Worm (Caenorhabditis elegans) whole organism, late embryonic: Measurements from ENCODE around the gene mrpl-40.

Experiments used
- C08G9.2 ChIP-seq: sonication (generic microtip); optimal IDR thresholded peaks from 2 replicates; lab custom pipeline; 2016; ENCODE audit warnings: mild to moderate bottlenecking, missing genetic modification characterization, moderate library complexity, missing compliant biosample characterization
- C38D4.7 ChIP-seq: fragments of 200-800 bp; sonication (Bioruptor generic); optimal IDR thresholded peaks from 2 replicates; lab custom pipeline; 2018; ENCODE audit warnings: mild to moderate bottlenecking, missing genetic modification characterization, moderate library complexity, missing compliant biosample characterization
- K02D7.2 ChIP-seq: sonication (generic microtip); optimal IDR thresholded peaks from 2 replicates; lab custom pipeline; 2017; ENCODE audit warnings: mild to moderate bottlenecking, missing genetic modification characterization, missing compliant biosample characterization
- T23F11.4 ChIP-seq: fragments of 200-800 bp; sonication (Bioruptor generic); optimal IDR thresholded peaks from 2 replicates; lab custom pipeline; 2018; ENCODE audit warnings: mild to moderate bottlenecking, missing genetic modification characterization, missing compliant biosample characterization
- Y22D7AL.16 ChIP-seq: sonication (generic microtip); optimal IDR thresholded peaks from 2 replicates; lab custom pipeline; 2016; ENCODE audit warnings: missing genetic modification characterization, missing compliant biosample characterization
- ceh-14 ChIP-seq: sonication (generic microtip); optimal IDR thresholded peaks from 2 replicates; lab custom pipeline; 2016; ENCODE audit warnings: missing genotype, missing genetic modification characterization, missing compliant biosample characterization
- ceh-2 ChIP-seq: sonication (generic microtip); optimal IDR thresholded peaks from 2 replicates; lab custom pipeline; 2016; ENCODE audit warnings: missing genotype, missing genetic modification characterization, missing compliant biosample characterization
- ceh-22 ChIP-seq: sonication (generic microtip); optimal IDR thresholded peaks from 2 replicates; lab custom pipeline; 2017; ENCODE audit warnings: missing biosample characterization, missing genetic modification characterization
- ceh-24 ChIP-seq: sonication (generic microtip); optimal IDR thresholded peaks from 2 replicates; lab custom pipeline; 2016; ENCODE audit warnings: mild to moderate bottlenecking, missing genetic modification characterization, missing compliant biosample characterization
- ceh-31 ChIP-seq: sonication (generic microtip); optimal IDR thresholded peaks from 2 replicates; lab custom pipeline; 2016; ENCODE audit warnings: missing genetic modification characterization, missing compliant biosample characterization
- ceh-34 ChIP-seq: sonication (generic microtip); optimal IDR thresholded peaks from 2 replicates; lab custom pipeline; 2016; ENCODE audit warnings: mild to moderate bottlenecking, missing genetic modification characterization, missing compliant biosample characterization
- ceh-48 ChIP-seq: sonication (generic microtip); optimal IDR thresholded peaks from 2 replicates; lab custom pipeline; 2016; ENCODE audit warnings: missing genetic modification characterization, inconsistent platforms, missing compliant biosample characterization
- ceh-9 ChIP-seq: sonication (generic microtip); optimal IDR thresholded peaks from 2 replicates; lab custom pipeline; 2016; ENCODE audit warnings: mild to moderate bottlenecking, missing genetic modification characterization, inconsistent platforms, missing compliant biosample characterization
- dmd-4 ChIP-seq: sonication (generic microtip); optimal IDR thresholded peaks from 2 replicates; lab custom pipeline; 2016; ENCODE audit warnings: borderline replicate concordance, missing genetic modification characterization, missing compliant biosample characterization
- dve-1 ChIP-seq: sonication (generic microtip); optimal IDR thresholded peaks from 2 replicates; lab custom pipeline; 2017; ENCODE audit warnings: antibody characterized with exemption, mild to moderate bottlenecking, missing genetic modification characterization, missing compliant biosample characterization
- elt-2 ChIP-seq: sonication (generic microtip); optimal IDR thresholded peaks from 2 replicates; lab custom pipeline; 2016; ENCODE audit warnings: missing genetic modification reagents, missing genetic modification characterization, missing compliant biosample characterization
- elt-4 ChIP-seq: sonication (generic microtip); optimal IDR thresholded peaks from 2 replicates; lab custom pipeline; 2016; ENCODE audit warnings: missing genetic modification characterization, missing compliant biosample characterization
- fax-1 ChIP-seq: sonication (generic microtip); optimal IDR thresholded peaks from 2 replicates; lab custom pipeline; 2016; ENCODE audit warnings: missing genotype, missing genetic modification characterization, missing compliant biosample characterization
- gmeb-2 ChIP-seq: sonication (generic microtip); optimal IDR thresholded peaks from 2 replicates; lab custom pipeline; 2016; ENCODE audit warnings: missing genetic modification characterization, inconsistent platforms, missing compliant biosample characterization
- hlh-15 ChIP-seq: sonication (generic microtip); optimal IDR thresholded peaks from 2 replicates; lab custom pipeline; 2016; ENCODE audit warnings: missing genetic modification characterization, missing compliant biosample characterization
- lin-11 ChIP-seq: fragments of 200-800 bp; sonication (Bioruptor generic); optimal IDR thresholded peaks from 2 replicates; lab custom pipeline; 2018; ENCODE audit warnings: mild to moderate bottlenecking, missing genetic modification characterization, missing compliant biosample characterization
- mec-3 ChIP-seq: sonication (generic microtip); optimal IDR thresholded peaks from 2 replicates; lab custom pipeline; 2016; ENCODE audit warnings: borderline replicate concordance, missing genetic modification characterization, missing compliant biosample characterization
- nfya-1 ChIP-seq: sonication (generic microtip); optimal IDR thresholded peaks from 2 replicates; lab custom pipeline; 2017; ENCODE audit warnings: missing genetic modification characterization, mild to moderate bottlenecking, missing compliant biosample characterization, antibody characterized with exemption, moderate library complexity
- nhr-232 ChIP-seq: sonication (generic microtip); optimal IDR thresholded peaks from 2 replicates; lab custom pipeline; 2016; ENCODE audit warnings: missing genetic modification characterization, missing compliant biosample characterization
- npax-4 ChIP-seq: sonication (generic microtip); optimal IDR thresholded peaks from 2 replicates; lab custom pipeline; 2016; ENCODE audit warnings: missing genetic modification characterization, missing compliant biosample characterization
- pat-9 ChIP-seq: fragments of 200-800 bp; sonication (Bioruptor generic); optimal IDR thresholded peaks from 2 replicates; lab custom pipeline; 2018; ENCODE audit warnings: mild to moderate bottlenecking, missing genetic modification characterization, moderate library complexity, missing compliant biosample characterization
- pax-1 ChIP-seq: fragments of 150-350 bp; optimal IDR thresholded peaks from 2 replicates; lab custom pipeline; 2014; ENCODE audit warnings: missing biosample characterization, missing genetic modification characterization
- pha-4 ChIP-seq: fragments of 150-350 bp; optimal IDR thresholded peaks from 2 replicates; lab custom pipeline; 2018; ENCODE audit warnings: missing biosample characterization, missing genetic modification reagents, missing genetic modification characterization
- rnt-1 ChIP-seq: sonication (generic microtip); optimal IDR thresholded peaks from 2 replicates; lab custom pipeline; 2016; ENCODE audit warnings: missing genetic modification characterization, missing compliant biosample characterization
- sdc-2 ChIP-seq: sonication (generic microtip); optimal IDR thresholded peaks from 2 replicates; lab custom pipeline; 2016; ENCODE audit warnings: missing genotype, missing genetic modification characterization, missing compliant biosample characterization
- ttx-3 ChIP-seq: sonication (generic microtip); optimal IDR thresholded peaks from 2 replicates; lab custom pipeline; 2016; ENCODE audit warnings: missing genetic modification reagents, missing genetic modification characterization, missing compliant biosample characterization
- unc-42 ChIP-seq: sonication (generic microtip); optimal IDR thresholded peaks from 2 replicates; lab custom pipeline; 2016; ENCODE audit warnings: missing genotype, missing genetic modification characterization, missing compliant biosample characterization
- zip-5 ChIP-seq: sonication (generic microtip); optimal IDR thresholded peaks from 2 replicates; lab custom pipeline; 2016; ENCODE audit warnings: missing genetic modification characterization, missing compliant biosample characterization
- ztf-16 ChIP-seq: sonication (generic microtip); optimal IDR thresholded peaks from 2 replicates; lab custom pipeline; 2017; ENCODE audit warnings: missing genetic modification characterization, missing compliant biosample characterization

Gene mrpl-40

ce11 chrIII:87183-87582 lies at the start of gene mrpl-40, which contains the start of gene F54C4.4:
mrpl-40 (plus strand) TSS chrIII:87559.
F54C4.4 (minus strand) TSS chrIII:87381.
- TF ChIP-seq unc-42 (tag; lab: Kevin White, UChicago) (peak; percentile 66), nfya-1 (tag; lab: Kevin White, UChicago) (peak; percentile 55), K02D7.2 (tag; lab: Kevin White, UChicago) (no peak), mec-3 (tag; lab: Kevin White, UChicago) (no peak), pat-9 (tag; lab: Kevin White, UChicago) (no peak), pax-1 (tag; lab: Kevin White, UChicago) (no peak), ceh-31 (tag; lab: Kevin White, UChicago) (peak; percentile 41), ceh-48 (peak; percentile 82), ceh-14 (tag; lab: Kevin White, UChicago) (no peak), elt-4 (tag; lab: Kevin White, UChicago) (no peak), ceh-22 (tag; lab: Kevin White, UChicago) (no peak), nhr-232 (tag; lab: Kevin White, UChicago) (no peak), hlh-15 (tag; lab: Kevin White, UChicago) (no peak), C08G9.2 (tag; lab: Kevin White, UChicago) (no peak)
- TF ChIP-seq, all 69 proteins: peak for 4

ce11 chrIII:38117-38516 lies 49.2 kb upstream of the mrpl-40 start, which contains the start of gene clp-10:
clp-10 (minus strand) TSS chrIII:38217.
- no peak for TF ChIP-seq lin-11
- TF ChIP-seq C38D4.7 (GFP tag; lab: Kevin White, UChicago), result no peak
- TF ChIP-seq sdc-2, result no peak
- no peak for TF ChIP-seq ceh-2 (tag; lab: Kevin White, UChicago)
- no peak for TF ChIP-seq dmd-4 (tag; lab: Kevin White, UChicago)
- TF ChIP-seq elt-2 (tag; lab: Kevin White, UChicago), result no peak
- no peak for TF ChIP-seq pax-1 (tag; lab: Kevin White, UChicago)
- TF ChIP-seq ceh-34, result no peak
- TF ChIP-seq ceh-9 (tag; lab: Kevin White, UChicago), result no peak
- no peak for TF ChIP-seq rnt-1 (tag; lab: Kevin White, UChicago)
- no peak for TF ChIP-seq ttx-3 (tag; lab: Kevin White, UChicago)
- TF ChIP-seq pha-4, result no peak
- TF ChIP-seq ceh-24 (tag; lab: Kevin White, UChicago), result no peak
- no peak for TF ChIP-seq T23F11.4
- TF ChIP-seq zip-5 (tag; lab: Kevin White, UChicago), result no peak
- no peak for TF ChIP-seq ztf-16 (tag; lab: Kevin White, UChicago)
- TF ChIP-seq Y22D7AL.16 (tag; lab: Kevin White, UChicago), result no peak
- TF ChIP-seq, all 69 proteins: peak for 0

- peak; percentile 26 for TF ChIP-seq ceh-31 (tag; lab: Kevin White, UChicago)
- TF ChIP-seq fax-1, result no peak
Observed at ce11 chrIII:39516-39915, 47.8 kb upstream of the mrpl-40 start.

- TF ChIP-seq pat-9 (tag; lab: Kevin White, UChicago) (no peak), gmeb-2 (tag; lab: Kevin White, UChicago) (no peak), nhr-232 (tag; lab: Kevin White, UChicago) (no peak), K02D7.2 (tag; lab: Kevin White, UChicago) (no peak), C08G9.2 (tag; lab: Kevin White, UChicago) (no peak), dve-1 (no peak), hlh-15 (tag; lab: Kevin White, UChicago) (no peak), npax-4 (tag; lab: Kevin White, UChicago) (no peak)
Observed at ce11 chrIII:40580-41113, 46.7 kb upstream of the mrpl-40 start, which contains the start of gene col-88. col-88 (plus strand) TSS chrIII:41063.
